Fruit fly (Drosophila melanogaster) Kc167 (cell line): ENCODE results near the gene Taf7.

Experiments used
- h ChIP-seq: fragments of >200 bp; optimal IDR thresholded peaks from 3 replicates; lab custom pipeline; 2018; ENCODE audit warnings: missing external identifiers
- insv ChIP-seq: fragments of >200 bp; optimal IDR thresholded peaks from 3 replicates; lab custom pipeline; 2018; ENCODE audit warnings: missing external identifiers
- ttk ChIP-seq: sonication (Bioruptor generic); optimal IDR thresholded peaks from 2 replicates; lab custom pipeline; 2017; ENCODE audit warnings: missing external identifiers

- TF ChIP-seq h (no peak), insv (lab: Kevin White, UChicago) (no peak), ttk (lab: Kevin White, UChicago) (no peak)
Measured at dm6 chr3R:7892246-7893000, 14.7 kb upstream of the Taf7 start.
